Worm (Caenorhabditis elegans) whole organism, L3 larva: ENCODE data around the gene cyld-1.

Experiments used
- lin-39 ChIP-seq: fragments of 150-350 bp; optimal IDR thresholded peaks from 2 replicates; lab custom pipeline; 2018; ENCODE audit warnings: missing biosample characterization, missing genetic modification reagents, missing genetic modification characterization
- nhr-76 ChIP-seq: fragments of 150-350 bp; sonication (generic microtip); optimal IDR thresholded peaks from 5 replicates; lab custom pipeline; 2014; ENCODE audit warnings: missing biosample characterization, missing genetic modification characterization

DNA sequence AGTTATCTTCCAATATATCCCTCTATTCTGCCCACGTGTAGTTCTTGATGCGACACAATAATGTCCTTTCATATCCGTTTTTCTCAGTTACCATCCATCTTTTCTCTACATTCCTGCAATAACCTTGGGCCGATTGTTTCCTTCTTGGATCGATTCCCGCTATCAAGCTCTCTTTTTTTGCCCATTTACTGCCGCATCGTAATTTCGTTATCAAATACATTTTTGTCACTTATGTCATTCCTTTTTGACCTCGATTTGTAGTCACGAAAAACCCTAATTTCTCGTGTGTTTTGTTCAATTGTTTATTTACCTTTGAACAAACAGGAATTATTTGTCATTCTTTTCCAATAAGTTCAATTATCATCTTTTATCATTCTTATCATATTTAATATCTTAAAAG, 60.5 kb downstream of the cyld-1 start:
- TF ChIP-seq nhr-76 (tag; lab: Kevin White, UChicago) (no peak), lin-39 (tag; lab: Kevin White, UChicago) (no peak)
